Fruit fly (Drosophila melanogaster) whole organism, embryonic: ENCODE data around the gene CG42554.

Source experiments
- ATbp ChIP-seq: fragments of 200-800 bp; sonication (Bioruptor generic); optimal IDR thresholded peaks from 2 replicates; lab custom pipeline; 2017; ENCODE audit warnings: missing biosample characterization, mild to moderate bottlenecking, missing genetic modification characterization, missing genetic modification reagents
- Abd-B ChIP-seq: fragments of 200-800 bp; sonication (Bioruptor generic); optimal IDR thresholded peaks from 2 replicates; lab custom pipeline; 2018; ENCODE audit warnings: missing biosample characterization, mild to moderate bottlenecking, missing genetic modification characterization, moderate library complexity
- B-H2 ChIP-seq: fragments of 200-800 bp; sonication (Bioruptor generic); optimal IDR thresholded peaks from 2 replicates; lab custom pipeline; 2018; ENCODE audit warnings: missing biosample characterization, mild to moderate bottlenecking, missing genetic modification characterization
- CG10147 ChIP-seq: fragments of 200-800 bp; sonication (Bioruptor generic); optimal IDR thresholded peaks from 2 replicates; lab custom pipeline; 2019; ENCODE audit warnings: missing biosample characterization, mild to moderate bottlenecking, missing genetic modification characterization, moderate library complexity
- CG11085 ChIP-seq: fragments of 200-800 bp; sonication (Bioruptor generic); IDR thresholded peaks from 2 replicates; pipeline ENCODE4 v1.3.6; 2022; ENCODE audit warnings: missing biosample characterization, missing genetic modification characterization
- CG11093 ChIP-seq: fragments of 200-800 bp; sonication (Bioruptor generic); IDR thresholded peaks from 3 replicates; pipeline ENCODE4 v1.3.6; 2022; ENCODE audit warnings: missing biosample characterization, missing genetic modification characterization
- CG12104 ChIP-seq: fragments of 200-800 bp; sonication (Bioruptor generic); optimal IDR thresholded peaks from 3 replicates; lab custom pipeline; 2016; ENCODE audit warnings: missing biosample characterization, missing genetic modification characterization
- CG12155 ChIP-seq: fragments of 200-800 bp; sonication (Bioruptor generic); optimal IDR thresholded peaks from 3 replicates; lab custom pipeline; 2016; ENCODE audit warnings: missing biosample characterization, missing genetic modification characterization
- CG13296 ChIP-seq: fragments of 200-800 bp; sonication (Bioruptor generic); optimal IDR thresholded peaks from 3 replicates; lab custom pipeline; 2018; ENCODE audit warnings: missing biosample characterization, mild to moderate bottlenecking, missing genetic modification characterization
- CG13894 ChIP-seq: fragments of 200-800 bp; sonication (Bioruptor generic); optimal IDR thresholded peaks from 3 replicates; lab custom pipeline; 2018; ENCODE audit warnings: missing biosample characterization, mild to moderate bottlenecking, missing genetic modification characterization, moderate library complexity
- CG14710 ChIP-seq: fragments of 200-800 bp; sonication (Bioruptor generic); optimal IDR thresholded peaks from 3 replicates; lab custom pipeline; 2019; ENCODE audit warnings: missing biosample characterization, mild to moderate bottlenecking, missing genetic modification characterization, moderate library complexity
- CG15479 ChIP-seq: fragments of 200-800 bp; sonication (Bioruptor generic); optimal IDR thresholded peaks from 3 replicates; lab custom pipeline; 2019; ENCODE audit warnings: missing biosample characterization, mild to moderate bottlenecking, missing genetic modification characterization, moderate library complexity
- CG2129 ChIP-seq: fragments of 200-800 bp; sonication (Bioruptor generic); IDR thresholded peaks from 2 replicates; pipeline ENCODE4 v1.3.6; 2022; ENCODE audit warnings: missing biosample characterization, missing genetic modification characterization; ENCODE audit not compliant: partially characterized antibody
- CG31365 ChIP-seq: fragments of 200-800 bp; sonication (Bioruptor generic); optimal IDR thresholded peaks from 2 replicates; lab custom pipeline; 2018; ENCODE audit warnings: missing biosample characterization, mild to moderate bottlenecking, missing genetic modification characterization
- CG34376 ChIP-seq: fragments of 200-800 bp; sonication (Bioruptor generic); optimal IDR thresholded peaks from 2 replicates; lab custom pipeline; 2018; ENCODE audit warnings: missing biosample characterization, mild to moderate bottlenecking, missing genetic modification characterization
- CG4820 ChIP-seq: fragments of 200-800 bp; sonication (Bioruptor generic); optimal IDR thresholded peaks from 3 replicates; lab custom pipeline; 2016; ENCODE audit warnings: missing biosample characterization, missing genetic modification characterization
- CG7357 ChIP-seq: fragments of 200-800 bp; sonication (Bioruptor generic); IDR thresholded peaks from 3 replicates; pipeline ENCODE4 v1.3.6; 2022; ENCODE audit warnings: missing biosample characterization, missing genetic modification characterization
- CG7556 ChIP-seq: fragments of 200-800 bp; sonication (Bioruptor generic); optimal IDR thresholded peaks from 2 replicates; lab custom pipeline; 2017; ENCODE audit warnings: missing biosample characterization, mild to moderate bottlenecking, missing genetic modification characterization
- CG8388 ChIP-seq: fragments of 200-800 bp; sonication (Bioruptor generic); optimal IDR thresholded peaks from 2 replicates; lab custom pipeline; 2019; ENCODE audit warnings: missing biosample characterization, mild to moderate bottlenecking, missing genetic modification characterization, moderate library complexity
- CG9932 ChIP-seq: fragments of 200-800 bp; sonication (Bioruptor generic); IDR thresholded peaks from 2 replicates; pipeline ENCODE4 v1.3.6; 2022; ENCODE audit warnings: missing biosample characterization, missing genetic modification characterization
- CTCF ChIP-seq: fragments of 200-800 bp; sonication (Bioruptor generic); optimal IDR thresholded peaks from 2 replicates; lab custom pipeline; 2017; ENCODE audit warnings: missing biosample characterization, mild to moderate bottlenecking, missing genetic modification characterization, moderate library complexity
- CkIIα-i1 ChIP-seq: fragments of 200-800 bp; sonication (Bioruptor generic); IDR thresholded peaks from 2 replicates; pipeline ENCODE4 v1.3.6; 2022; ENCODE audit warnings: missing biosample characterization, missing genetic modification characterization
- Doc2 ChIP-seq: fragments of 200-800 bp; sonication (Bioruptor generic); IDR thresholded peaks from 2 replicates; pipeline ENCODE4 v1.3.6; 2022; ENCODE audit warnings: missing biosample characterization, missing genetic modification characterization
- ERR ChIP-seq: fragments of 200-800 bp; sonication (Bioruptor generic); optimal IDR thresholded peaks from 2 replicates; lab custom pipeline; 2016; ENCODE audit warnings: missing biosample characterization, missing genetic modification characterization
- Eip74EF ChIP-seq, 2 experiments: fragments of 200-800 bp in 1 of 2; fragments of >200 bp in 1 of 2; sonication (Bioruptor generic) in 1 of 2; optimal IDR thresholded peaks; 2 replicates each; lab custom pipeline; 2017 to 2019; ENCODE audit warnings: missing biosample characterization in 2 of 2, missing genetic modification characterization in 2 of 2, mild to moderate bottlenecking in 1 of 2, moderate library complexity in 1 of 2
- Hand ChIP-seq: fragments of 200-800 bp; sonication (Bioruptor generic); optimal IDR thresholded peaks from 2 replicates; lab custom pipeline; 2017; ENCODE audit warnings: mild to moderate bottlenecking, missing biosample characterization, missing genetic modification reagents, missing genetic modification characterization
- HmgZ ChIP-seq: fragments of 200-800 bp; sonication (Bioruptor generic); optimal IDR thresholded peaks from 2 replicates; lab custom pipeline; 2018; ENCODE audit warnings: missing biosample characterization, mild to moderate bottlenecking, missing genetic modification characterization
- MTF-1 ChIP-seq: fragments of 200-800 bp; sonication (Bioruptor generic); optimal IDR thresholded peaks from 2 replicates; lab custom pipeline; 2018; ENCODE audit warnings: missing biosample characterization, mild to moderate bottlenecking, missing genetic modification characterization, borderline replicate concordance
- Med ChIP-seq: fragments of 200-800 bp; sonication (Bioruptor generic); peaks from one replicate; lab custom pipeline; 2016; ENCODE audit warnings: missing biosample characterization, missing genetic modification characterization, mild to moderate bottlenecking, inconsistent platforms, moderate library complexity
- Pdp1 ChIP-seq, 2 experiments: fragments of 200-800 bp; sonication (Bioruptor generic); optimal IDR thresholded peaks; 3 replicates each; lab custom pipeline; 2016; ENCODE audit warnings: missing biosample characterization in 2 of 2, missing genetic modification characterization in 2 of 2, mild to moderate bottlenecking in 1 of 2, moderate library complexity in 1 of 2
- Rx ChIP-seq: fragments of 200-800 bp; sonication (Bioruptor generic); IDR thresholded peaks from 2 replicates; pipeline ENCODE4 v1.3.6; 2022; ENCODE audit warnings: missing biosample characterization, missing genetic modification characterization
- ab ChIP-seq: fragments of 200-800 bp; sonication (Bioruptor generic); optimal IDR thresholded peaks from 2 replicates; lab custom pipeline; 2016; ENCODE audit warnings: missing biosample characterization, missing genetic modification characterization
- ap ChIP-seq: fragments of 200-800 bp; sonication (Bioruptor generic); IDR thresholded peaks from 2 replicates; pipeline ENCODE4 v1.3.6; 2022; ENCODE audit warnings: missing biosample characterization, missing genetic modification characterization
- az2 ChIP-seq: fragments of 200-800 bp; sonication (Bioruptor generic); optimal IDR thresholded peaks from 3 replicates; lab custom pipeline; 2016; ENCODE audit warnings: missing biosample characterization, missing genetic modification characterization
- bigmax ChIP-seq: fragments of 200-800 bp; sonication (Bioruptor generic); optimal IDR thresholded peaks from 2 replicates; lab custom pipeline; 2018; ENCODE audit warnings: missing biosample characterization, mild to moderate bottlenecking, missing genetic modification characterization
- btn ChIP-seq: fragments of 200-800 bp; sonication (Bioruptor generic); optimal IDR thresholded peaks from 2 replicates; lab custom pipeline; 2016; ENCODE audit warnings: missing biosample characterization, missing genetic modification characterization
- caup ChIP-seq: fragments of 200-800 bp; sonication (Bioruptor generic); optimal IDR thresholded peaks from 3 replicates; lab custom pipeline; 2017; ENCODE audit warnings: missing biosample characterization, mild to moderate bottlenecking, missing genetic modification characterization, moderate library complexity; ENCODE audit not compliant: severe bottlenecking
- corto ChIP-seq: fragments of 200-800 bp; sonication (Bioruptor generic); optimal IDR thresholded peaks from 2 replicates; lab custom pipeline; 2016; ENCODE audit warnings: missing biosample characterization, mild to moderate bottlenecking, missing genetic modification characterization, moderate library complexity
- crol ChIP-seq: fragments of 200-800 bp; sonication (Bioruptor generic); IDR thresholded peaks from 2 replicates; pipeline ENCODE4 v1.3.6; 2022; ENCODE audit warnings: missing biosample characterization, missing genetic modification characterization
- danr ChIP-seq: fragments of 200-800 bp; sonication (Bioruptor generic); IDR thresholded peaks from 2 replicates; pipeline ENCODE4 v1.3.6; 2022; ENCODE audit warnings: missing biosample characterization, missing genetic modification characterization
- hbn ChIP-seq: fragments of 200-800 bp; sonication (Bioruptor generic); IDR thresholded peaks from 2 replicates; pipeline ENCODE4 v1.3.6; 2022; ENCODE audit warnings: missing biosample characterization, missing genetic modification characterization; ENCODE audit not compliant: partially characterized antibody
- otp ChIP-seq: fragments of 200-800 bp; sonication (Bioruptor generic); IDR thresholded peaks from 3 replicates; pipeline ENCODE4, ENCODE4 v1.3.6; 2022; ENCODE audit warnings: missing biosample characterization, missing genetic modification characterization
- pho ChIP-seq: fragments of 200-800 bp; sonication (Bioruptor generic); optimal IDR thresholded peaks from 2 replicates; lab custom pipeline; 2016; ENCODE audit warnings: missing biosample characterization, missing genetic modification characterization
- run ChIP-seq: fragments of 200-800 bp; sonication (Bioruptor generic); optimal IDR thresholded peaks from 3 replicates; lab custom pipeline; 2018; ENCODE audit warnings: missing biosample characterization, mild to moderate bottlenecking, missing genetic modification characterization
- slou ChIP-seq: fragments of 200-800 bp; sonication (Bioruptor generic); optimal IDR thresholded peaks from 3 replicates; lab custom pipeline; 2016; ENCODE audit warnings: missing biosample characterization, missing genetic modification characterization
- sug ChIP-seq: fragments of 200-800 bp; optimal IDR thresholded peaks from 2 replicates; lab custom pipeline; 2019; ENCODE audit warnings: missing biosample characterization, mild to moderate bottlenecking, missing genetic modification characterization, moderate library complexity
- unpg ChIP-seq: fragments of 200-800 bp; sonication (Bioruptor generic); optimal IDR thresholded peaks from 3 replicates; lab custom pipeline; 2018; ENCODE audit warnings: missing biosample characterization, mild to moderate bottlenecking, missing genetic modification characterization, moderate library complexity
- usp ChIP-seq: fragments of >200 bp; optimal IDR thresholded peaks from 2 replicates; lab custom pipeline; 2017; ENCODE audit warnings: missing biosample characterization, missing genetic modification characterization

CG42554 gene

dm6 chr3L:815234-816200 lies 20.0 kb upstream of the CG42554 start (continued):
- TF ChIP-seq pho (GFP tag; lab: Kevin White, UChicago) (no peak), Rx (GFP tag; lab: Robert Waterston, UW) (peak; percentile 33; the same call in 1 of the 2 replicates), az2 (peak; percentile 29), sug (peak; percentile 9), Med (GFP tag; lab: Kevin White, UChicago) (peak; percentile 73), CG7357 (no peak), btn (GFP tag; lab: Kevin White, UChicago) (no peak), run (tag; lab: Kevin White, UChicago) (no peak), ERR (GFP tag; lab: Kevin White, UChicago) (no peak), CG12104 (no peak), Abd-B (no peak), crol (GFP tag; lab: Robert Waterston, UW) (peak; percentile 68), CG7556 (GFP tag; lab: Kevin White, UChicago) (peak; percentile 11), Hand (GFP tag; lab: Kevin White, UChicago) (no peak), ab (GFP tag; lab: Kevin White, UChicago) (no peak), caup (GFP tag; lab: Kevin White, UChicago) (no peak), ap (GFP tag; lab: Robert Waterston, UW) (0 out of 2 replicates have a peak, but pooled peaks have one; percentile 33), danr (GFP tag; lab: Robert Waterston, UW) (no peak), CG15479 (GFP tag; lab: Kevin White, UChicago) (no peak), Doc2 (GFP tag; lab: Robert Waterston, UW) (no peak), CG12155 (GFP tag; lab: Kevin White, UChicago) (no peak), HmgZ (no peak), corto (no peak), CG9932 (GFP tag; lab: Robert Waterston, UW) (peak; percentile 55; the same call in 1 of the 2 replicates), hbn (GFP tag; lab: Robert Waterston, UW) (no peak), CTCF (GFP tag; lab: Kevin White, UChicago) (no peak), usp (GFP tag; lab: Kevin White, UChicago) (no peak), MTF-1 (peak; percentile 5), CG11093 (peak; percentile 48; the same call in 1 of the 3 replicates), CG14710 (tag; lab: Kevin White, UChicago) (peak; percentile 4), CG8388 (GFP tag; lab: Kevin White, UChicago) (no peak), CG13296 (no peak), unpg (no peak), CG4820 (GFP tag; lab: Kevin White, UChicago) (no peak), Eip74EF (GFP tag; optimal IDR thresholded peaks at IDR 0.05; lab: Kevin White, UChicago) (no peak), CG11085 (GFP tag; lab: Robert Waterston, UW) (no peak), CG13894 (tag; lab: Kevin White, UChicago) (no peak), Pdp1 (GFP tag; optimal IDR thresholded peaks at IDR 0.05; lab: Kevin White, UChicago) (no peak), CG2129 (no peak), CG34376 (GFP tag; lab: Kevin White, UChicago) (no peak), B-H2 (no peak), CG10147 (GFP tag; lab: Kevin White, UChicago) (no peak), CkIIα-i1 (GFP tag; lab: Robert Waterston, UW) (no peak), slou (GFP tag; lab: Kevin White, UChicago) (no peak), CG31365 (no peak), ATbp (GFP tag; lab: Kevin White, UChicago) (peak; percentile 48), bigmax (GFP tag; lab: Kevin White, UChicago) (no peak), otp (no peak)
